Fruit fly (Drosophila melanogaster): ENCODE measurements around the gene Gr98d.
A peak's percentile ranks its signal among the peaks of the same experiment; 100 is the strongest.

DNA sequence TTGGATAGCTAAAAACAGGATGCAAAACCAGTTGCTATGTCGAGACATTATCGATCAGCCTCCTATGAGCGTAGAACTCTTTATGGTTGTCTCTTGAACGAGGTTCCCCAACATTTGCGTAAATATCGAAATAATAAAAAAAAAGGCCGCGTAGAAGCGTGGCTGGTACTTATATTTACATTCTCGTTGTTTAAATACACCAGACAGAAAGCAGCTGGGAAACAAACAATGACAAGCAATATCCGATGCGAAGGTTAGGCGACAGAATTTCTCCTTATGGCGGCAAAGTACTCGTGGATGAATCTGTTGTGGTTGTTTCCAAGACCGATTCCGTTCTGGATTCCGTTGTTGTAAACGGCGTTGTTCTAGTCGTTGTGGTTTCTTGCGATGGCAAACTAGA is 43.9 kb upstream of the Gr98d start, which contains the start of gene CG43139:
- TF ChIP-seq usp (GFP tag; optimal IDR thresholded peaks at IDR 0.05): no peak
- no peak for TF ChIP-seq br (GFP tag; optimal IDR thresholded peaks at IDR 0.05)
- TF ChIP-seq OdsH (GFP tag; optimal IDR thresholded peaks at IDR 0.05): peak; percentile 39
- no peak for TF ChIP-seq CG32264 (GFP tag; optimal IDR thresholded peaks at IDR 0.05)
- no peak for TF ChIP-seq HLH106 (tag; optimal IDR thresholded peaks at IDR 0.05)
- TF ChIP-seq psq (GFP tag; optimal IDR thresholded peaks at IDR 0.05): no peak
- TF ChIP-seq lola (GFP tag; optimal IDR thresholded peaks at IDR 0.05): no peak
